Fruit fly (Drosophila melanogaster) whole organism, embryonic: Measurements from ENCODE around the gene CG7970.

Experiments used
- Aef1 ChIP-seq: fragments of 200-800 bp; sonication (Bioruptor generic); IDR thresholded peaks from 3 replicates; pipeline ENCODE4 v1.3.6; 2022; ENCODE audit warnings: missing biosample characterization, missing genetic modification characterization
- CG10321 ChIP-seq: fragments of 200-800 bp; sonication (Bioruptor generic); IDR thresholded peaks from 2 replicates; pipeline ENCODE4 v1.3.6; 2022; ENCODE audit warnings: missing biosample characterization, missing genetic modification characterization
- CG10654 ChIP-seq: fragments of 200-800 bp; sonication (Bioruptor generic); optimal IDR thresholded peaks from 2 replicates; lab custom pipeline; 2016; ENCODE audit warnings: missing biosample characterization, missing genetic modification characterization
- CG12236 ChIP-seq: fragments of 200-800 bp; sonication (Bioruptor generic); optimal IDR thresholded peaks from 2 replicates; lab custom pipeline; 2016; ENCODE audit warnings: missing biosample characterization, missing genetic modification characterization
- CG12659 ChIP-seq: fragments of 200-800 bp; sonication (Bioruptor generic); optimal IDR thresholded peaks from 3 replicates; lab custom pipeline; 2017; ENCODE audit warnings: mild to moderate bottlenecking, missing biosample characterization, missing genetic modification reagents, missing genetic modification characterization
- CG14441 ChIP-seq: fragments of 200-800 bp; sonication (Bioruptor generic); IDR thresholded peaks from 2 replicates; pipeline ENCODE4 v1.3.6; 2022; ENCODE audit warnings: missing biosample characterization, missing genetic modification characterization
- CG14667 ChIP-seq: fragments of 200-800 bp; sonication (Bioruptor generic); IDR thresholded peaks from 2 replicates; pipeline ENCODE4 v1.3.6; 2022; ENCODE audit warnings: missing biosample characterization, missing genetic modification characterization
- CG1529 ChIP-seq: fragments of 200-800 bp; sonication (Bioruptor generic); optimal IDR thresholded peaks from 3 replicates; lab custom pipeline; 2018; ENCODE audit warnings: missing biosample characterization, missing genetic modification characterization
- CG15479 ChIP-seq: fragments of 200-800 bp; sonication (Bioruptor generic); optimal IDR thresholded peaks from 3 replicates; lab custom pipeline; 2019; ENCODE audit warnings: missing biosample characterization, mild to moderate bottlenecking, missing genetic modification characterization, moderate library complexity
- CG17568 ChIP-seq: fragments of 200-800 bp; sonication (Bioruptor generic); optimal IDR thresholded peaks from 2 replicates; lab custom pipeline; 2018; ENCODE audit warnings: missing biosample characterization, mild to moderate bottlenecking, missing genetic modification characterization, moderate library complexity
- CG17912 ChIP-seq: fragments of 200-800 bp; sonication (Bioruptor generic); optimal IDR thresholded peaks from 2 replicates; lab custom pipeline; 2018; ENCODE audit warnings: missing biosample characterization, mild to moderate bottlenecking, missing genetic modification characterization
- CG18619 ChIP-seq: fragments of 200-800 bp; sonication (Bioruptor generic); optimal IDR thresholded peaks from 3 replicates; lab custom pipeline; 2017; ENCODE audit warnings: missing biosample characterization, mild to moderate bottlenecking, missing genetic modification characterization
- CG2129 ChIP-seq: fragments of 200-800 bp; sonication (Bioruptor generic); IDR thresholded peaks from 2 replicates; pipeline ENCODE4 v1.3.6; 2022; ENCODE audit warnings: missing biosample characterization, missing genetic modification characterization; ENCODE audit not compliant: partially characterized antibody
- CG6654 ChIP-seq: fragments of 200-800 bp; sonication (Bioruptor generic); optimal IDR thresholded peaks from 2 replicates; lab custom pipeline; 2017; ENCODE audit warnings: missing biosample characterization, mild to moderate bottlenecking, missing genetic modification characterization
- CG6765 ChIP-seq: fragments of 200-800 bp; sonication (Bioruptor generic); optimal IDR thresholded peaks from 3 replicates; lab custom pipeline; 2017; ENCODE audit warnings: missing biosample characterization, mild to moderate bottlenecking, missing genetic modification characterization
- CG8089 ChIP-seq: fragments of 200-800 bp; sonication (Bioruptor generic); optimal IDR thresholded peaks from 3 replicates; lab custom pipeline; 2016; ENCODE audit warnings: missing biosample characterization, missing genetic modification characterization
- CG8478 ChIP-seq: fragments of >200 bp; optimal IDR thresholded peaks from 2 replicates; lab custom pipeline; 2018
- CG9932 ChIP-seq: fragments of 200-800 bp; sonication (Bioruptor generic); IDR thresholded peaks from 2 replicates; pipeline ENCODE4 v1.3.6; 2022; ENCODE audit warnings: missing biosample characterization, missing genetic modification characterization
- CrebB ChIP-seq: fragments of 200-800 bp; sonication (Bioruptor generic); optimal IDR thresholded peaks from 3 replicates; lab custom pipeline; 2018; ENCODE audit warnings: missing biosample characterization, mild to moderate bottlenecking, missing genetic modification characterization
- Dad ChIP-seq: fragments of 200-800 bp; sonication (Bioruptor generic); optimal IDR thresholded peaks from 3 replicates; lab custom pipeline; 2016; ENCODE audit warnings: missing biosample characterization, missing genetic modification characterization
- Dip3 ChIP-seq: fragments of 200-800 bp; sonication (Bioruptor generic); optimal IDR thresholded peaks from 3 replicates; lab custom pipeline; 2016; ENCODE audit warnings: missing biosample characterization, missing genetic modification characterization
- Lpt ChIP-seq: fragments of >200 bp; optimal IDR thresholded peaks from 2 replicates; lab custom pipeline; 2018; ENCODE audit warnings: missing biosample characterization, missing genetic modification characterization
- NC2α ChIP-seq: fragments of 200-800 bp; sonication (Bioruptor generic); optimal IDR thresholded peaks from 2 replicates; lab custom pipeline; 2016; ENCODE audit warnings: missing biosample characterization, missing genetic modification characterization
- Nf-YB ChIP-seq: fragments of 200-800 bp; sonication (Bioruptor generic); optimal IDR thresholded peaks from 3 replicates; lab custom pipeline; 2019; ENCODE audit warnings: missing biosample characterization, mild to moderate bottlenecking, missing genetic modification characterization, moderate library complexity
- Stat92E ChIP-seq, 3 experiments: fragments of >200 bp in 2 of 3; fragments of 200-800 bp in 1 of 3; sonication (Bioruptor generic) in 1 of 3; optimal IDR thresholded peaks; 2 replicates each; lab custom pipeline; 2017 to 2019; ENCODE audit warnings: missing biosample characterization in 3 of 3, missing genetic modification characterization in 3 of 3, mild to moderate bottlenecking in 1 of 3, moderate library complexity in 1 of 3
- caup ChIP-seq: fragments of 200-800 bp; sonication (Bioruptor generic); optimal IDR thresholded peaks from 3 replicates; lab custom pipeline; 2017; ENCODE audit warnings: missing biosample characterization, mild to moderate bottlenecking, missing genetic modification characterization, moderate library complexity; ENCODE audit not compliant: severe bottlenecking
- chinmo ChIP-seq: fragments of 200-800 bp; sonication (Bioruptor generic); IDR thresholded peaks from 4 replicates; pipeline ENCODE4 v1.3.6; 2022; ENCODE audit warnings: missing biosample characterization, missing genetic modification characterization; ENCODE audit not compliant: partially characterized antibody
- dan ChIP-seq: fragments of 200-800 bp; sonication (Bioruptor generic); IDR thresholded peaks from 2 replicates; pipeline ENCODE4 v1.3.6; 2022; ENCODE audit warnings: missing biosample characterization, missing genetic modification characterization
- dmrt99B ChIP-seq: fragments of 200-800 bp; sonication (Bioruptor generic); optimal IDR thresholded peaks from 2 replicates; lab custom pipeline; 2018; ENCODE audit warnings: missing biosample characterization, mild to moderate bottlenecking, missing genetic modification characterization, moderate library complexity
- ewg ChIP-seq: fragments of 200-800 bp; sonication (Bioruptor generic); optimal IDR thresholded peaks from 3 replicates; lab custom pipeline; 2017; ENCODE audit warnings: mild to moderate bottlenecking, missing biosample characterization, missing genetic modification reagents, missing genetic modification characterization
- fd102C ChIP-seq: fragments of 200-800 bp; sonication (Bioruptor generic); optimal IDR thresholded peaks from 2 replicates; lab custom pipeline; 2018; ENCODE audit warnings: missing biosample characterization, mild to moderate bottlenecking, missing genetic modification characterization, moderate library complexity
- ftz-f1 ChIP-seq: fragments of 200-800 bp; sonication (Bioruptor generic); optimal IDR thresholded peaks from 2 replicates; lab custom pipeline; 2016; ENCODE audit warnings: missing biosample characterization, missing genetic modification characterization
- fu2 ChIP-seq: fragments of 200-800 bp; sonication (Bioruptor generic); optimal IDR thresholded peaks from 2 replicates; lab custom pipeline; 2016; ENCODE audit warnings: missing biosample characterization, missing genetic modification characterization
- gro ChIP-seq: fragments of 200-800 bp; sonication (Bioruptor generic); optimal IDR thresholded peaks from 2 replicates; lab custom pipeline; 2016; ENCODE audit warnings: missing biosample characterization, missing genetic modification characterization
- ham ChIP-seq: fragments of 200-800 bp; sonication (Bioruptor generic); IDR thresholded peaks from 2 replicates; pipeline ENCODE4 v1.3.6; 2022; ENCODE audit warnings: missing biosample characterization, missing genetic modification characterization
- her ChIP-seq: fragments of 200-800 bp; sonication (Bioruptor generic); optimal IDR thresholded peaks from 2 replicates; lab custom pipeline; 2016; ENCODE audit warnings: missing biosample characterization, missing genetic modification characterization
- lov ChIP-seq, 2 experiments: fragments of 200-800 bp in 1 of 2; fragments of >200 bp in 1 of 2; sonication (Bioruptor generic) in 1 of 2; IDR thresholded peaks in 1 of 2; optimal IDR thresholded peaks in 1 of 2; 2 replicates in 1 of 2; 3 replicates in 1 of 2; pipeline versions ENCODE4 v1.3.6 to Lab custom; 2017 to 2022; ENCODE audit warnings: missing biosample characterization in 1 of 2, missing genetic modification characterization in 1 of 2
- maf-S ChIP-seq: fragments of 200-800 bp; sonication (Bioruptor generic); optimal IDR thresholded peaks from 2 replicates; lab custom pipeline; 2016; ENCODE audit warnings: missing biosample characterization, missing genetic modification characterization
- otp ChIP-seq: fragments of 200-800 bp; sonication (Bioruptor generic); IDR thresholded peaks from 3 replicates; pipeline ENCODE4, ENCODE4 v1.3.6; 2022; ENCODE audit warnings: missing biosample characterization, missing genetic modification characterization
- peb ChIP-seq: fragments of 200-800 bp; sonication (Bioruptor generic); IDR thresholded peaks from 2 replicates; pipeline ENCODE4 v1.3.6; 2022; ENCODE audit warnings: missing biosample characterization, missing genetic modification characterization
- pros ChIP-seq: fragments of 200-800 bp; sonication (Bioruptor generic); optimal IDR thresholded peaks from 3 replicates; lab custom pipeline; 2019; ENCODE audit warnings: missing biosample characterization, mild to moderate bottlenecking, missing genetic modification characterization, moderate library complexity
- scrt ChIP-seq: fragments of 200-800 bp; sonication (Bioruptor generic); optimal IDR thresholded peaks from 2 replicates; lab custom pipeline; 2018; ENCODE audit warnings: missing biosample characterization, mild to moderate bottlenecking, missing genetic modification characterization, moderate library complexity
- sna ChIP-seq: fragments of 200-800 bp; sonication (Bioruptor generic); IDR thresholded peaks from 2 replicates; pipeline ENCODE4 v1.3.6; 2022; ENCODE audit warnings: missing biosample characterization, missing genetic modification characterization; ENCODE audit not compliant: partially characterized antibody
- so ChIP-seq: fragments of 200-800 bp; sonication (Bioruptor generic); IDR thresholded peaks from 3 replicates; pipeline ENCODE4 v1.3.6; 2022; ENCODE audit warnings: missing biosample characterization, missing genetic modification characterization
- sug ChIP-seq: fragments of 200-800 bp; optimal IDR thresholded peaks from 2 replicates; lab custom pipeline; 2019; ENCODE audit warnings: missing biosample characterization, mild to moderate bottlenecking, missing genetic modification characterization, moderate library complexity
- tup ChIP-seq: fragments of 200-800 bp; sonication (Bioruptor generic); optimal IDR thresholded peaks from 2 replicates; lab custom pipeline; 2016; ENCODE audit warnings: missing biosample characterization, mild to moderate bottlenecking, missing genetic modification characterization, moderate library complexity
- wor ChIP-seq: fragments of 200-800 bp; sonication (Bioruptor generic); IDR thresholded peaks from 2 replicates; pipeline ENCODE4 v1.3.6; 2022; ENCODE audit warnings: missing biosample characterization, missing genetic modification characterization
- zen ChIP-seq: fragments of 200-800 bp; sonication (Bioruptor generic); optimal IDR thresholded peaks from 3 replicates; lab custom pipeline; 2018; ENCODE audit warnings: missing biosample characterization, mild to moderate bottlenecking, missing genetic modification characterization, moderate library complexity
- zf30C ChIP-seq: fragments of 200-800 bp; sonication (Bioruptor generic); optimal IDR thresholded peaks from 3 replicates; lab custom pipeline; 2018; ENCODE audit warnings: missing biosample characterization, mild to moderate bottlenecking, missing genetic modification characterization

CG7970 gene

DNA sequence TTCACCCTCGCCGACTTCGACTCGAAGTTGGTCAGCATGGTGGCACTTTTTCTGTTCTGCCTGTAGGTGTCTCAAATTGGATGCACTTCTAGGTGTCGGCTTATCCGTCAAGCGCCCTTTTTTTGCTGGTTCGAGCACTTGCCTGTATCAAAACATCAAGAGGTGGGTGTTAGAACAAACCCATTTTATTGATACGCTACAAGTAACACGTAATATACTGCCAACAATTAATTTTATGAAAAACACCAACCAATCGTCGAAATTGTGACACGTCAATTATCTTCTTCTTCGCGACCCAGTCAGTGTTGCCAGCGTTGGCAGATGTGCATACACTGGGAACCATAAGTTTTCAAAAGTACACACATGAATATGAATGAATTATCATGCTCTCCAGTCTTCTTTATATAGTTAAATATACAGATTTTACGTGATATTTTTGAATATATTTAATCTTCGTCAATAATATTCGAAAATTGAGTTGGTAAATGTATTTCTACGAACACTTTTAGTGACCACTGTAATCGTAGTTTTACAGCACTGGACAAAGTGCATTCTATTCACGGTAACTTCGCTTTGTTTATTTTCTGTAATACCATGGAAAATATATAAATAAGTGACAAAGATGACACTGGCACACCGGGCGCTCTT is 7.5 kb upstream of the CG7970 start, which contains the start of the genes alphaCOP and CG13919 (continued):
- TF ChIP-seq ftz-f1 (GFP tag; lab: Kevin White, UChicago), result peak; percentile 39
- TF ChIP-seq lov (optimal IDR thresholded peaks at IDR 0.05; lab: Kevin White, UChicago), result no peak
- TF ChIP-seq lov (GFP tag; IDR thresholded peaks at IDR 0.05; lab: Robert Waterston, UW), result peak; percentile 96
- peak; percentile 95 for TF ChIP-seq CrebB
- TF ChIP-seq otp (GFP tag; lab: Robert Waterston, UW), result peak; percentile 98
- TF ChIP-seq CG17912, result peak; percentile 84
- peak; percentile 97 for TF ChIP-seq Aef1 (GFP tag; lab: Robert Waterston, UW)
- peak; percentile 94 for TF ChIP-seq caup (GFP tag; lab: Kevin White, UChicago)
- peak; percentile 27 for TF ChIP-seq pros (GFP tag; lab: Kevin White, UChicago)
- TF ChIP-seq peb (GFP tag; lab: Robert Waterston, UW), result peak; percentile 87
- no peak for TF ChIP-seq sna (GFP tag; lab: Robert Waterston, UW)
- no peak for TF ChIP-seq CG17568 (GFP tag; lab: Kevin White, UChicago)
- peak; percentile 86 for TF ChIP-seq gro (GFP tag; lab: Kevin White, UChicago)
- TF ChIP-seq Dad (GFP tag; lab: Kevin White, UChicago), result peak; percentile 84
- TF ChIP-seq CG18619 (GFP tag; lab: Kevin White, UChicago), result peak; percentile 94
- TF ChIP-seq fu2 (GFP tag; lab: Kevin White, UChicago), result peak; percentile 84
- TF ChIP-seq CG1529, result peak; percentile 95
- TF ChIP-seq CG15479, result peak; percentile 52
- TF ChIP-seq zf30C, result no peak
- peak; percentile 89 for TF ChIP-seq CG10654
- TF ChIP-seq so, result peak; percentile 97
- TF ChIP-seq CG8089 (GFP tag; lab: Kevin White, UChicago), result peak; percentile 80
- peak; percentile 89 for TF ChIP-seq zen (tag; lab: Kevin White, UChicago)
- peak; percentile 84 for TF ChIP-seq Nf-YB (GFP tag; lab: Kevin White, UChicago)
- TF ChIP-seq Dip3 (GFP tag; lab: Kevin White, UChicago), result peak; percentile 93
- peak; percentile 83 for TF ChIP-seq CG10321 (GFP tag; lab: Robert Waterston, UW)
- peak; percentile 96 for TF ChIP-seq dmrt99B (tag; lab: Kevin White, UChicago)
- peak; percentile 89 for TF ChIP-seq CG6765
- TF ChIP-seq CG8478 (lab: Kevin White, UChicago), result no peak
- TF ChIP-seq CG14441, result peak; percentile 98
- TF ChIP-seq ham (GFP tag; lab: Robert Waterston, UW), result peak; percentile 92
- TF ChIP-seq CG9932 (GFP tag; lab: Robert Waterston, UW), result peak; percentile 99
- TF ChIP-seq CG14667 (GFP tag; lab: Robert Waterston, UW), result peak; percentile 95
- TF ChIP-seq CG12236 (GFP tag; lab: Kevin White, UChicago), result peak; percentile 85
- no peak for TF ChIP-seq Lpt
- TF ChIP-seq NC2α, result peak; percentile 75
- peak; percentile 96 for TF ChIP-seq wor (GFP tag; lab: Robert Waterston, UW)
- no peak for TF ChIP-seq CG2129
- TF ChIP-seq Stat92E (GFP tag; optimal IDR thresholded peaks at IDR 0.05; lab: Kevin White, UChicago), result peak in 1 of 3 experiments; percentile 98
- peak; percentile 98 for TF ChIP-seq CG12659
- no peak for TF ChIP-seq chinmo (GFP tag; lab: Robert Waterston, UW)
- TF ChIP-seq CG6654 (GFP tag; lab: Kevin White, UChicago), result peak; percentile 69
- peak; percentile 80 for TF ChIP-seq fd102C (GFP tag; lab: Kevin White, UChicago)
- TF ChIP-seq maf-S (GFP tag; lab: Kevin White, UChicago), result peak; percentile 91
- peak; percentile 57; the same call in 1 of the 2 replicates for TF ChIP-seq dan
- peak; percentile 69 for TF ChIP-seq her
- TF ChIP-seq sug (tag; lab: Kevin White, UChicago), result peak; percentile 94
- TF ChIP-seq tup (GFP tag; lab: Kevin White, UChicago), result peak; percentile 88
- TF ChIP-seq scrt (GFP tag; lab: Kevin White, UChicago), result peak; percentile 83
- TF ChIP-seq ewg (GFP tag; lab: Kevin White, UChicago), result peak; percentile 92
